Fruit fly (Drosophila melanogaster) whole organism, embryonic: ENCODE data around the gene CG44001.

Experiments
- CG10366 ChIP-seq: fragments of 200-800 bp; sonication (Bioruptor generic); IDR thresholded peaks from 2 replicates; pipeline ENCODE4 v1.3.6; 2022; ENCODE audit warnings: missing biosample characterization, missing genetic modification characterization
- CG10543 ChIP-seq: fragments of 200-800 bp; sonication (Bioruptor generic); optimal IDR thresholded peaks from 3 replicates; lab custom pipeline; 2017; ENCODE audit warnings: missing biosample characterization, mild to moderate bottlenecking, missing genetic modification characterization, moderate library complexity
- CG10959 ChIP-seq: fragments of 200-800 bp; sonication (Bioruptor generic); IDR thresholded peaks from 2 replicates; pipeline ENCODE4 v1.3.6; 2022; ENCODE audit warnings: missing biosample characterization, missing genetic modification characterization
- CG12071 ChIP-seq: fragments of 200-800 bp; sonication (Bioruptor generic); optimal IDR thresholded peaks from 3 replicates; lab custom pipeline; 2018; ENCODE audit warnings: missing biosample characterization, mild to moderate bottlenecking, missing genetic modification characterization
- CG13296 ChIP-seq: fragments of 200-800 bp; sonication (Bioruptor generic); optimal IDR thresholded peaks from 3 replicates; lab custom pipeline; 2018; ENCODE audit warnings: missing biosample characterization, mild to moderate bottlenecking, missing genetic modification characterization
- CG18476 ChIP-seq: fragments of 200-800 bp; sonication (Bioruptor generic); optimal IDR thresholded peaks from 2 replicates; lab custom pipeline; 2016; ENCODE audit warnings: missing biosample characterization, mild to moderate bottlenecking, missing genetic modification characterization
- CG3163 ChIP-seq: fragments of 200-800 bp; sonication (Bioruptor generic); optimal IDR thresholded peaks from 3 replicates; lab custom pipeline; 2016; ENCODE audit warnings: missing biosample characterization, missing genetic modification characterization
- CG32532 ChIP-seq: fragments of 200-800 bp; sonication (Bioruptor generic); IDR thresholded peaks from 2 replicates; pipeline ENCODE4 v1.3.6; 2022; ENCODE audit warnings: missing biosample characterization, missing genetic modification characterization
- CG5180 ChIP-seq: fragments of 200-800 bp; sonication (Bioruptor generic); optimal IDR thresholded peaks from 3 replicates; lab custom pipeline; 2017; ENCODE audit warnings: missing biosample characterization, missing genetic modification characterization, mild to moderate bottlenecking, moderate library complexity, missing genetic modification reagents
- CG6765 ChIP-seq: fragments of 200-800 bp; sonication (Bioruptor generic); optimal IDR thresholded peaks from 3 replicates; lab custom pipeline; 2017; ENCODE audit warnings: missing biosample characterization, mild to moderate bottlenecking, missing genetic modification characterization
- CG7372 ChIP-seq: fragments of 200-800 bp; sonication (Bioruptor generic); IDR thresholded peaks from 2 replicates; pipeline ENCODE4 v1.3.6; 2022; ENCODE audit warnings: missing biosample characterization, missing genetic modification characterization
- CG7786 ChIP-seq: fragments of 200-800 bp; sonication (Bioruptor generic); optimal IDR thresholded peaks from 2 replicates; lab custom pipeline; 2016; ENCODE audit warnings: missing biosample characterization, missing genetic modification characterization
- CG8290 ChIP-seq, 3 experiments: fragments of 200-800 bp; sonication (Bioruptor generic); optimal IDR thresholded peaks; 2 replicates each; lab custom pipeline; 2016 to 2019; ENCODE audit warnings: missing biosample characterization in 3 of 3, missing genetic modification characterization in 3 of 3, mild to moderate bottlenecking in 2 of 3, moderate library complexity in 1 of 3
- Deaf1 ChIP-seq: fragments of 200-800 bp; optimal IDR thresholded peaks from 3 replicates; lab custom pipeline; 2019; ENCODE audit warnings: missing biosample characterization, mild to moderate bottlenecking, missing genetic modification characterization, moderate library complexity
- Dek ChIP-seq: fragments of 200-800 bp; sonication (Bioruptor generic); optimal IDR thresholded peaks from 3 replicates; lab custom pipeline; 2019; ENCODE audit warnings: missing biosample characterization, mild to moderate bottlenecking, missing genetic modification characterization, moderate library complexity
- Eip74EF ChIP-seq, 2 experiments: fragments of 200-800 bp in 1 of 2; fragments of >200 bp in 1 of 2; sonication (Bioruptor generic) in 1 of 2; optimal IDR thresholded peaks; 2 replicates each; lab custom pipeline; 2017 to 2019; ENCODE audit warnings: missing biosample characterization in 2 of 2, missing genetic modification characterization in 2 of 2, mild to moderate bottlenecking in 1 of 2, moderate library complexity in 1 of 2
- Ets65A ChIP-seq: fragments of 200-800 bp; sonication (Bioruptor generic); peaks from one replicate; lab custom pipeline; 2016; ENCODE audit warnings: missing biosample characterization, missing genetic modification characterization
- Fer1 ChIP-seq: fragments of 200-800 bp; sonication (Bioruptor generic); optimal IDR thresholded peaks from 2 replicates; lab custom pipeline; 2017; ENCODE audit warnings: missing biosample characterization, mild to moderate bottlenecking, missing genetic modification characterization
- Gsc ChIP-seq: fragments of 200-800 bp; sonication (Bioruptor generic); IDR thresholded peaks from 2 replicates; pipeline ENCODE4 v1.3.6; 2022; ENCODE audit warnings: missing biosample characterization, missing genetic modification characterization
- Hr39 ChIP-seq: fragments of >200 bp; optimal IDR thresholded peaks from 2 replicates; lab custom pipeline; 2017
- Hr51 ChIP-seq, 2 experiments: fragments of 200-800 bp; sonication (Bioruptor generic); optimal IDR thresholded peaks; 2 replicates in 1 of 2; 3 replicates in 1 of 2; lab custom pipeline; 2016 to 2018; ENCODE audit warnings: missing biosample characterization in 2 of 2, missing genetic modification characterization in 2 of 2, mild to moderate bottlenecking in 1 of 2, moderate library complexity in 1 of 2
- Mes4 ChIP-seq: fragments of 200-800 bp; sonication (Bioruptor generic); optimal IDR thresholded peaks from 2 replicates; lab custom pipeline; 2016; ENCODE audit warnings: missing biosample characterization, missing genetic modification characterization
- Myb ChIP-seq: fragments of 200-800 bp; sonication (Bioruptor generic); optimal IDR thresholded peaks from 2 replicates; lab custom pipeline; 2016; ENCODE audit warnings: missing biosample characterization, missing genetic modification characterization
- Spps ChIP-seq: fragments of 200-800 bp; sonication (Bioruptor generic); optimal IDR thresholded peaks from 2 replicates; lab custom pipeline; 2018; ENCODE audit warnings: missing biosample characterization, mild to moderate bottlenecking, missing genetic modification characterization
- abd-A ChIP-seq: fragments of 200-800 bp; sonication (Bioruptor generic); optimal IDR thresholded peaks from 3 replicates; lab custom pipeline; 2019; ENCODE audit warnings: missing biosample characterization, mild to moderate bottlenecking, missing genetic modification characterization, moderate library complexity
- bigmax ChIP-seq: fragments of 200-800 bp; sonication (Bioruptor generic); optimal IDR thresholded peaks from 2 replicates; lab custom pipeline; 2018; ENCODE audit warnings: missing biosample characterization, mild to moderate bottlenecking, missing genetic modification characterization
- chif ChIP-seq, 2 experiments: fragments of 200-800 bp; sonication (Bioruptor generic); optimal IDR thresholded peaks; 3 replicates each; lab custom pipeline; 2016; ENCODE audit warnings: missing biosample characterization in 2 of 2, missing genetic modification characterization in 2 of 2
- crol ChIP-seq: fragments of 200-800 bp; sonication (Bioruptor generic); IDR thresholded peaks from 2 replicates; pipeline ENCODE4 v1.3.6; 2022; ENCODE audit warnings: missing biosample characterization, missing genetic modification characterization
- da ChIP-seq: fragments of 200-800 bp; sonication (Bioruptor generic); optimal IDR thresholded peaks from 2 replicates; lab custom pipeline; 2016; ENCODE audit warnings: missing biosample characterization, missing genetic modification characterization
- ewg ChIP-seq: fragments of 200-800 bp; sonication (Bioruptor generic); optimal IDR thresholded peaks from 3 replicates; lab custom pipeline; 2017; ENCODE audit warnings: mild to moderate bottlenecking, missing biosample characterization, missing genetic modification reagents, missing genetic modification characterization
- gcm ChIP-seq: fragments of 200-800 bp; sonication (Bioruptor generic); optimal IDR thresholded peaks from 2 replicates; lab custom pipeline; 2019; ENCODE audit warnings: missing biosample characterization, mild to moderate bottlenecking, missing genetic modification characterization, moderate library complexity
- grau ChIP-seq: fragments of 200-800 bp; optimal IDR thresholded peaks from 3 replicates; lab custom pipeline; 2019; ENCODE audit warnings: missing biosample characterization, mild to moderate bottlenecking, missing genetic modification characterization, moderate library complexity
- hbn ChIP-seq: fragments of 200-800 bp; sonication (Bioruptor generic); IDR thresholded peaks from 2 replicates; pipeline ENCODE4 v1.3.6; 2022; ENCODE audit warnings: missing biosample characterization, missing genetic modification characterization; ENCODE audit not compliant: partially characterized antibody
- jumu ChIP-seq: fragments of 200-800 bp; sonication (Bioruptor generic); optimal IDR thresholded peaks from 3 replicates; lab custom pipeline; 2016; ENCODE audit warnings: missing biosample characterization, missing genetic modification characterization
- kni ChIP-seq: fragments of 200-800 bp; sonication (Bioruptor generic); optimal IDR thresholded peaks from 3 replicates; lab custom pipeline; 2017; ENCODE audit warnings: mild to moderate bottlenecking, missing biosample characterization, missing genetic modification reagents, missing genetic modification characterization
- mirr ChIP-seq: fragments of 200-800 bp; sonication (Bioruptor generic); optimal IDR thresholded peaks from 3 replicates; lab custom pipeline; 2018; ENCODE audit warnings: missing biosample characterization, mild to moderate bottlenecking, missing genetic modification characterization
- nerfin-2 ChIP-seq: fragments of 200-800 bp; sonication (Bioruptor generic); IDR thresholded peaks from 2 replicates; pipeline ENCODE4 v1.3.6; 2022; ENCODE audit warnings: missing biosample characterization, missing genetic modification characterization; ENCODE audit not compliant: partially characterized antibody
- pros ChIP-seq: fragments of 200-800 bp; sonication (Bioruptor generic); optimal IDR thresholded peaks from 3 replicates; lab custom pipeline; 2019; ENCODE audit warnings: missing biosample characterization, mild to moderate bottlenecking, missing genetic modification characterization, moderate library complexity
- psq ChIP-seq: fragments of 200-800 bp; sonication (Bioruptor generic); optimal IDR thresholded peaks from 2 replicates; lab custom pipeline; 2017; ENCODE audit warnings: missing biosample characterization, missing genetic modification characterization
- pzg ChIP-seq: fragments of 200-800 bp; sonication (Bioruptor generic); optimal IDR thresholded peaks from 3 replicates; lab custom pipeline; 2018; ENCODE audit warnings: missing biosample characterization, mild to moderate bottlenecking, missing genetic modification characterization, moderate library complexity
- ranshi ChIP-seq: fragments of 200-800 bp; sonication (Bioruptor generic); IDR thresholded peaks from 2 replicates; pipeline ENCODE4 v1.3.6; 2022; ENCODE audit warnings: missing biosample characterization, missing genetic modification characterization
- rib ChIP-seq: fragments of 200-800 bp; sonication (Bioruptor generic); IDR thresholded peaks from 2 replicates; pipeline ENCODE4 v1.3.6; 2022; ENCODE audit warnings: missing biosample characterization, missing genetic modification characterization
- row ChIP-seq: fragments of 200-800 bp; sonication (Bioruptor generic); IDR thresholded peaks from 3 replicates; pipeline ENCODE4 v1.3.6; 2022; ENCODE audit warnings: missing biosample characterization, missing genetic modification characterization
- seq ChIP-seq: fragments of 200-800 bp; sonication (Bioruptor generic); IDR thresholded peaks from 2 replicates; pipeline ENCODE4 v1.3.6; 2022; ENCODE audit warnings: missing biosample characterization, missing genetic modification characterization
- sqz ChIP-seq: fragments of 200-800 bp; sonication (Bioruptor generic); optimal IDR thresholded peaks from 3 replicates; lab custom pipeline; 2018; ENCODE audit warnings: missing biosample characterization, mild to moderate bottlenecking, missing genetic modification characterization
- sug ChIP-seq: fragments of 200-800 bp; optimal IDR thresholded peaks from 2 replicates; lab custom pipeline; 2019; ENCODE audit warnings: missing biosample characterization, mild to moderate bottlenecking, missing genetic modification characterization, moderate library complexity
- wek ChIP-seq: fragments of 200-800 bp; sonication (Bioruptor generic); optimal IDR thresholded peaks from 3 replicates; lab custom pipeline; 2018; ENCODE audit warnings: missing biosample characterization, mild to moderate bottlenecking, missing genetic modification characterization, moderate library complexity

The CG44001 gene

dm6 chr2L:5062799-5063404 is 19.8 kb downstream of the CG44001 start (continued):
- TF ChIP-seq crol (no peak), bigmax (GFP tag; lab: Kevin White, UChicago) (no peak), wek (GFP tag; lab: Kevin White, UChicago) (no peak), Spps (tag; lab: Kevin White, UChicago) (no peak), chif (GFP tag; optimal IDR thresholded peaks at IDR 0.05; lab: Kevin White, UChicago) (no peak), CG7372 (GFP tag; lab: Robert Waterston, UW) (no peak), Hr39 (lab: Kevin White, UChicago) (no peak), Gsc (GFP tag; lab: Robert Waterston, UW) (no peak), CG18476 (GFP tag; lab: Kevin White, UChicago) (peak; percentile 44), jumu (GFP tag; lab: Kevin White, UChicago) (no peak), CG10366 (GFP tag; lab: Robert Waterston, UW) (no peak)

dm6 chr2L:5063936-5064335 is 20.9 kb downstream of the CG44001 start:
- TF ChIP-seq CG32532 (GFP tag; lab: Robert Waterston, UW) (peak; percentile 28; the same call in 1 of the 2 replicates), rib (0 out of 2 replicates have a peak, but pooled peaks have one; percentile 41), row (GFP tag; lab: Robert Waterston, UW) (0 out of 3 replicates have a peak, but pooled peaks have one; percentile 29), grau (tag; lab: Kevin White, UChicago) (no peak), abd-A (peak; percentile 65), CG8290 (GFP tag; optimal IDR thresholded peaks at IDR 0.05; lab: Kevin White, UChicago) (no peak), CG8290 (tag; optimal IDR thresholded peaks at IDR 0.05; lab: Kevin White, UChicago) (peak in 1 of 2 experiments; percentile 46), Eip74EF (GFP tag; optimal IDR thresholded peaks at IDR 0.05; lab: Kevin White, UChicago) (no peak), kni (GFP tag; lab: Kevin White, UChicago) (peak; percentile 37), CG7786 (GFP tag; lab: Kevin White, UChicago) (no peak), pros (GFP tag; lab: Kevin White, UChicago) (peak; percentile 58), CG10959 (GFP tag; lab: Robert Waterston, UW) (no peak), crol (peak; percentile 88), Dek (tag; lab: Kevin White, UChicago) (no peak), wek (GFP tag; lab: Kevin White, UChicago) (peak; percentile 26), ranshi (GFP tag; lab: Robert Waterston, UW) (0 out of 2 replicates have a peak, but pooled peaks have one; percentile 12), hbn (GFP tag; lab: Robert Waterston, UW) (peak; percentile 33; the same call in 1 of the 2 replicates), ewg (GFP tag; lab: Kevin White, UChicago) (peak; percentile 81), CG3163 (no peak), CG13296 (GFP tag; lab: Kevin White, UChicago) (peak; percentile 29), CG5180 (GFP tag; lab: Kevin White, UChicago) (no peak), Myb (GFP tag; lab: Kevin White, UChicago) (no peak), Mes4 (GFP tag; lab: Kevin White, UChicago) (no peak), CG6765 (GFP tag; lab: Kevin White, UChicago) (peak; percentile 8), CG10543 (peak; percentile 51), nerfin-2 (GFP tag; lab: Robert Waterston, UW) (no peak), sug (peak; percentile 61), psq (peak; percentile 52), CG12071 (GFP tag; lab: Kevin White, UChicago) (peak; percentile 39), Fer1 (peak; percentile 52), gcm (GFP tag; lab: Kevin White, UChicago) (no peak), mirr (GFP tag; lab: Kevin White, UChicago) (peak; percentile 44), Ets65A (GFP tag; lab: Kevin White, UChicago) (peak; percentile 57), pzg (peak; percentile 14), da (GFP tag; lab: Kevin White, UChicago) (no peak), sqz (GFP tag; lab: Kevin White, UChicago) (peak; percentile 55), Deaf1 (peak; percentile 13), Hr51 (GFP tag; optimal IDR thresholded peaks at IDR 0.05; lab: Kevin White, UChicago) (peak in 1 of 2 experiments; percentile 34), seq (GFP tag; lab: Robert Waterston, UW) (peak; percentile 43; the same call in 1 of the 2 replicates)
